Worm (Caenorhabditis elegans) whole organism, L1 larva: ENCODE results near the gene F53F4.2.

Experiments used
- F16B12.6 ChIP-seq: fragments of 150-350 bp; optimal IDR thresholded peaks from 2 replicates; lab custom pipeline; 2014; ENCODE audit warnings: missing biosample characterization, missing genetic modification characterization
- aha-1 ChIP-seq: fragments of 150-350 bp; optimal IDR thresholded peaks from 2 replicates; lab custom pipeline; 2014; ENCODE audit warnings: missing biosample characterization, missing genetic modification characterization
- aly-2 ChIP-seq: fragments of 150-350 bp; optimal IDR thresholded peaks from 2 replicates; lab custom pipeline; 2014; ENCODE audit warnings: missing biosample characterization, missing genetic modification characterization
- jun-1 ChIP-seq: fragments of 150-350 bp; optimal IDR thresholded peaks from 2 replicates; lab custom pipeline; 2014; ENCODE audit warnings: missing biosample characterization, missing genetic modification reagents, missing genetic modification characterization
- nhr-77 ChIP-seq: fragments of 150-350 bp; optimal IDR thresholded peaks from 2 replicates; lab custom pipeline; 2014; ENCODE audit warnings: missing biosample characterization, missing genetic modification characterization
- sup-37 ChIP-seq: fragments of 200-800 bp; sonication (Bioruptor generic); optimal IDR thresholded peaks from 2 replicates; lab custom pipeline; 2018; ENCODE audit warnings: mild to moderate bottlenecking, missing genetic modification characterization, missing compliant biosample characterization

DNA sequence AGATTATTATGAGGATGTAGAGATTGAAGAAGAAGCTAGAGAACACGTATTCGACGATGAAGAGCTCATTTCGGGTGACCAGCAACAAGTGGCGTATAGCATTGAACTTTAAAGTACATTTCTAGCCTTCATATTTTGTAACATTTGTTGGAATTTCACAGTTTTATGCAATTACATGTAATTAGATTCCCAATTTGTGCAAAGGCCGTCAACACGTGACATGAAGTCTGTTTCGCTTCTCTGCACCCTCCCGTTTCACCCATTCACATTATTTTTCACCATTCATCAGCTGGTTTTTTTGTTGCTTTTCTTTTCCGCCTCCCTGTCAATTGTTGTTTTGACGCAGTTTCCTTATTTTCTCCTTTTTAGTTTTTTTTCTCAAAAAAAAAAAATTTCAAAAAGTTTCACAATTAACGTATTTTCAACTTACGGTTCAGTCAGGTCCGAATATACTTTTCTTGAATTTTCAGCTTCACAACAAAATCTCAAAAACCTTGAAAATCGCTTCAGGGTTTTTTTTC, 37.8 kb upstream of the F53F4.2 start, which contains the start of gene sde-2:
- TF ChIP-seq aly-2: no peak
- no peak for TF ChIP-seq sup-37 (GFP tag; lab: Kevin White, UChicago)
- TF ChIP-seq jun-1: no peak
- no peak for TF ChIP-seq nhr-77
- TF ChIP-seq F16B12.6 (tag; lab: Kevin White, UChicago): no peak
- no peak for TF ChIP-seq aha-1 (tag; lab: Kevin White, UChicago)
